Worm (Caenorhabditis elegans): ENCODE results near the gene nhr-268.

The nhr-268 gene

ce11 chrV:15698099-15698498, 8.0 kb downstream of the nhr-268 start, which contains the start of gene srx-29:
TSS of gene srx-29 (minus strand) at chrV:15698199.
- TF ChIP-seq ceh-39 (tag; optimal IDR thresholded peaks at IDR 0.05), result no peak

DNA sequence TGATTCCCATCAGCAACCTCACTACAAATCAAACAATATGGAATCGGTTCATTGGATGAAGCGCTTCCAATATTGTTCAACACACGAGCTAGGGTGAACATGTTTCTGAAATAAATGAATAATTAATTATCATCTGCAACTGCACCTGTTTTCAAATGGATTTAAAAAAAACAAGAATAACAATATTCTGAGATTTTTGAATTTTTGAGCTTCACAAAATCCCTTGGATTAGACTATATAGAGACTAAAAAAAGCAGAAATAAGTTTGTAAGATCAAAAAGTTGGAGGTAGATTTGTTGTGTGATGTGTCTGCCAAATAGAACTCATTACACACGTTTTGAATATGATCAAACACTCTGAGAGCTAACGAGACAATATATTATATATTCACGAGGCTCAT, 9.7 kb downstream of the nhr-268 start, which contains the start of gene nhr-199:
Gene nhr-199, minus strand, starts transcription at position 101 of the 400 bp plus-strand sequence.
- TF ChIP-seq zip-8 (tag; optimal IDR thresholded peaks at IDR 0.05) (no peak), tbx-8 (GFP tag; optimal IDR thresholded peaks at IDR 0.05) (no peak), nhr-12 (tag; optimal IDR thresholded peaks at IDR 0.05) (no peak), elt-3 (tag; optimal IDR thresholded peaks at IDR 0.05) (no peak), unc-120 (tag; optimal IDR thresholded peaks at IDR 0.05; ENCODE audit: poor library complexity, severe bottlenecking) (no peak), nhr-2 (tag; optimal IDR thresholded peaks at IDR 0.05) (no peak), nhr-237 (tag; optimal IDR thresholded peaks at IDR 0.05) (no peak), blmp-1 (tag; optimal IDR thresholded peaks at IDR 0.05) (no peak), ces-1 (GFP tag; optimal IDR thresholded peaks at IDR 0.05) (no peak), M03D4.4 (tag; optimal IDR thresholded peaks at IDR 0.05) (no peak), sptf-1 (tag; optimal IDR thresholded peaks at IDR 0.05) (no peak), lsy-2 (tag; optimal IDR thresholded peaks at IDR 0.05) (no peak)

- TF ChIP-seq ces-1 (GFP tag; optimal IDR thresholded peaks at IDR 0.05), result no peak
- TF ChIP-seq nhr-237 (tag; optimal IDR thresholded peaks at IDR 0.05), result no peak
- no peak for TF ChIP-seq unc-62 (GFP tag; optimal IDR thresholded peaks at IDR 0.05)
- no peak for TF ChIP-seq cnd-1 (tag; optimal IDR thresholded peaks at IDR 0.05)
- TF ChIP-seq snpc-4 (tag; optimal IDR thresholded peaks at IDR 0.05), result no peak
- TF ChIP-seq lin-13 (tag; optimal IDR thresholded peaks at IDR 0.05), result no peak
- no peak for TF ChIP-seq sem-2 (GFP tag; optimal IDR thresholded peaks at IDR 0.05)
- TF ChIP-seq ztf-11 (tag; optimal IDR thresholded peaks at IDR 0.05), result no peak
- TF ChIP-seq M03D4.4 (tag; optimal IDR thresholded peaks at IDR 0.05), result no peak
- TF ChIP-seq ham-2 (GFP tag; optimal IDR thresholded peaks at IDR 0.05), result no peak
Measured at ce11 chrV:15702263-15702662, 12.2 kb downstream of the nhr-268 start, which contains the start of gene nhr-53. TSS of gene nhr-53 (minus strand) at chrV:15702363.

DNA sequence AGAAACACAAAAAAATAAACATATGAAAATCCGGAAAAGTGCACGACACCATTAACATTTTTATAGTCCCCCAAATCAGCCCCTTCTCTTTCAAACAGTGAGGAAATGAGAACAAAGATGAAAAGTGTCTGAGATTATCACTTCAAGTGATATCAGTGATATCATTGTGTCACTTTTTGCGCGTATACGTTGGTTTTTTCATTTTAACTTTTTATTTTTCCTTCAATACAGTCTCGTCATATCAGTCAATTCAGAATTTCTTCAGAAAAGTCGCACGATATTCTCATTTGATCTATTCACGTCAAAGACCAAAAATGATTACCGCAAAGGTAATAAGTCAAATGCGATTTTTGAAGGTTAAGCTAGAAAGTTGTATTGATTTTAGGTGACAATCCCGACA, 14.7 kb downstream of the nhr-268 start, which contains the start of gene twk-34:
Gene twk-34, plus strand, starts transcription at position 216 of the 400 bp plus-strand sequence.
- TF ChIP-seq hlh-1 (tag; optimal IDR thresholded peaks at IDR 0.05) (no peak), unc-62 (GFP tag; optimal IDR thresholded peaks at IDR 0.05) (no peak), flh-1 (GFP tag; optimal IDR thresholded peaks at IDR 0.05) (no peak), zip-8 (tag; optimal IDR thresholded peaks at IDR 0.05) (no peak), ces-1 (GFP tag; optimal IDR thresholded peaks at IDR 0.05) (no peak), unc-39 (tag; optimal IDR thresholded peaks at IDR 0.05) (no peak)

DNA sequence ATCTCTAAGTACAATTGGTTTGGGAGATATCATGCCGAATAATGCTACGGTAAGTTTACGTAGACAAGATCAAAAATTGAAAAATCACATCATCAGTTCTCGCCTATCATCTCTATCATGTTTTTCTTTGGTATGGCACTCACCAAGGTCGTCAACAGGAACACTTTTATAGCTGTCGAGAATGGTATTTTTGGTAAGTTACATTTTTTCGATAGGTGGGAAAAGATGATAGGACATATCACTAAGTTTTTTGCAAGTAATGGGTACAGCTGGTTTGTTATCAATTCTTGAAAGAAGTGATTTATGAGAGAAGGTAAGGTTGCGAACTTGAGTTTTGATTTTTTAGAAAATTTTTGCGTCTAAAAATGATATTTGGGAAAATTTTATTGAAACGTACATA, 17.9 kb downstream of the nhr-268 start:
- no peak for TF ChIP-seq sem-2 (GFP tag; optimal IDR thresholded peaks at IDR 0.05)
- no peak for TF ChIP-seq ham-2 (GFP tag; optimal IDR thresholded peaks at IDR 0.05)
- no peak for TF ChIP-seq snpc-4 (tag; optimal IDR thresholded peaks at IDR 0.05)
- no peak for TF ChIP-seq ceh-43 (GFP tag; optimal IDR thresholded peaks at IDR 0.05)
- TF ChIP-seq mab-5 (tag; optimal IDR thresholded peaks at IDR 0.05), result no peak
- no peak for TF ChIP-seq nhr-237 (tag; optimal IDR thresholded peaks at IDR 0.05)

- TF ChIP-seq lsy-2 (tag; optimal IDR thresholded peaks at IDR 0.05) (no peak), nhr-12 (tag; optimal IDR thresholded peaks at IDR 0.05) (no peak), nhr-2 (tag; optimal IDR thresholded peaks at IDR 0.05) (no peak), mep-1 (tag; optimal IDR thresholded peaks at IDR 0.05) (no peak), nhr-76 (tag; optimal IDR thresholded peaks at IDR 0.05) (no peak), nhr-237 (tag; optimal IDR thresholded peaks at IDR 0.05) (no peak)
Measured at ce11 chrV:15710401-15710800, 20.3 kb downstream of the nhr-268 start, which contains the start of gene Y6E2A.1. TSS of gene Y6E2A.1 (minus strand) at chrV:15710501.

ce11 chrV:15711898-15712297, 21.8 kb downstream of the nhr-268 start, which contains the start of gene str-101:
TSS of gene str-101 (minus strand) at chrV:15711998.
- TF ChIP-seq ceh-39 (tag; optimal IDR thresholded peaks at IDR 0.05) (no peak), ceh-83 (GFP tag; optimal IDR thresholded peaks at IDR 0.05) (no peak), nhr-237 (tag; optimal IDR thresholded peaks at IDR 0.05) (no peak), elt-1 (tag; optimal IDR thresholded peaks at IDR 0.05; ENCODE audit: borderline replicate concordance, insufficient read depth) (no peak), zip-8 (tag; optimal IDR thresholded peaks at IDR 0.05) (no peak), ztf-11 (tag; optimal IDR thresholded peaks at IDR 0.05) (no peak), ham-2 (GFP tag; optimal IDR thresholded peaks at IDR 0.05) (no peak)
